Fruit fly (Drosophila melanogaster) whole organism, prepupa: ENCODE measurements around the gene CG34301.

Experiments used
- CG10631 ChIP-seq: fragments of 200-800 bp; sonication (Bioruptor generic); optimal IDR thresholded peaks from 2 replicates; lab custom pipeline; 2016; ENCODE audit warnings: missing biosample characterization, missing genetic modification characterization
- CG10669 ChIP-seq: fragments of 200-800 bp; sonication (Bioruptor generic); optimal IDR thresholded peaks from 3 replicates; lab custom pipeline; 2018; ENCODE audit warnings: missing biosample characterization, mild to moderate bottlenecking, missing genetic modification characterization, moderate library complexity
- CG11294 ChIP-seq: fragments of 200-800 bp; sonication (Bioruptor generic); IDR thresholded peaks from 2 replicates; pipeline ENCODE4 v1.3.6; 2022; ENCODE audit warnings: missing biosample characterization, missing genetic modification characterization
- CG11762 ChIP-seq: fragments of 200-800 bp; sonication (Bioruptor generic); optimal IDR thresholded peaks from 3 replicates; lab custom pipeline; 2016; ENCODE audit warnings: missing biosample characterization, missing genetic modification characterization; ENCODE audit not compliant: insufficient read depth
- CG16779 ChIP-seq: fragments of 200-800 bp; sonication (Bioruptor generic); optimal IDR thresholded peaks from 3 replicates; lab custom pipeline; 2017; ENCODE audit warnings: missing biosample characterization, mild to moderate bottlenecking, missing genetic modification characterization
- CG31627 ChIP-seq: fragments of 200-800 bp; sonication (Bioruptor generic); optimal IDR thresholded peaks from 3 replicates; lab custom pipeline; 2016; ENCODE audit warnings: missing biosample characterization, missing genetic modification characterization
- CG34406 ChIP-seq: fragments of 200-800 bp; sonication (Bioruptor generic); optimal IDR thresholded peaks from 3 replicates; lab custom pipeline; 2016; ENCODE audit warnings: missing biosample characterization, missing genetic modification characterization
- CG3919 ChIP-seq: fragments of 200-800 bp; sonication (Bioruptor generic); optimal IDR thresholded peaks from 3 replicates; lab custom pipeline; 2016; ENCODE audit warnings: missing biosample characterization, missing genetic modification characterization
- CG6163 ChIP-seq: fragments of 200-800 bp; sonication (Bioruptor generic); IDR thresholded peaks from 3 replicates; pipeline ENCODE4 v1.3.6; 2022; ENCODE audit warnings: missing biosample characterization, missing genetic modification characterization
- CG6276 ChIP-seq: fragments of 200-800 bp; sonication (Bioruptor generic); optimal IDR thresholded peaks from 2 replicates; lab custom pipeline; 2017; ENCODE audit warnings: missing biosample characterization, mild to moderate bottlenecking, missing genetic modification characterization
- CG6792 ChIP-seq: fragments of 200-800 bp; sonication (Bioruptor generic); optimal IDR thresholded peaks from 3 replicates; lab custom pipeline; 2016; ENCODE audit warnings: missing biosample characterization, missing genetic modification characterization
- CG6808 ChIP-seq: fragments of 200-800 bp; sonication (Bioruptor generic); optimal IDR thresholded peaks from 3 replicates; lab custom pipeline; 2017; ENCODE audit warnings: missing biosample characterization, missing genetic modification characterization, mild to moderate bottlenecking, moderate library complexity, missing genetic modification reagents
- CG7368 ChIP-seq: fragments of 200-800 bp; sonication (Bioruptor generic); optimal IDR thresholded peaks from 3 replicates; lab custom pipeline; 2016; ENCODE audit warnings: missing biosample characterization, missing genetic modification characterization
- CG8119 ChIP-seq: fragments of 200-800 bp; sonication (Bioruptor generic); IDR thresholded peaks from 3 replicates; pipeline ENCODE4 v1.3.6; 2022; ENCODE audit warnings: missing biosample characterization, missing genetic modification characterization
- CG9139 ChIP-seq: fragments of 200-800 bp; sonication (Bioruptor generic); optimal IDR thresholded peaks from 3 replicates; lab custom pipeline; 2017; ENCODE audit warnings: missing biosample characterization, mild to moderate bottlenecking, missing genetic modification characterization
- Eip78C ChIP-seq: fragments of 200-800 bp; sonication (Bioruptor generic); peaks from one replicate; lab custom pipeline; 2016; ENCODE audit warnings: missing biosample characterization, missing genetic modification characterization
- Ets96B ChIP-seq: fragments of 200-800 bp; optimal IDR thresholded peaks from 2 replicates; lab custom pipeline; 2019; ENCODE audit warnings: missing biosample characterization, mild to moderate bottlenecking, missing genetic modification characterization, moderate library complexity
- Gug ChIP-seq: fragments of 200-800 bp; sonication (Bioruptor generic); IDR thresholded peaks from 2 replicates; pipeline ENCODE4 v1.3.6; 2022; ENCODE audit warnings: missing biosample characterization, missing genetic modification characterization
- Hr38 ChIP-seq: sonication (Bioruptor generic); optimal IDR thresholded peaks from 2 replicates; lab custom pipeline; 2016; ENCODE audit warnings: missing biosample characterization, missing genetic modification characterization
- Lpt ChIP-seq: fragments of 200-800 bp; sonication (Bioruptor generic); optimal IDR thresholded peaks from 3 replicates; lab custom pipeline; 2016; ENCODE audit warnings: missing biosample characterization, missing genetic modification characterization
- Met ChIP-seq: fragments of 200-800 bp; sonication (Bioruptor generic); optimal IDR thresholded peaks from 3 replicates; lab custom pipeline; 2016; ENCODE audit warnings: missing biosample characterization, missing genetic modification characterization
- OdsH ChIP-seq: fragments of 200-800 bp; sonication (Bioruptor generic); optimal IDR thresholded peaks from 3 replicates; lab custom pipeline; 2016; ENCODE audit warnings: missing biosample characterization, missing genetic modification characterization
- Smox ChIP-seq: fragments of 200-800 bp; sonication (Bioruptor generic); optimal IDR thresholded peaks from 3 replicates; lab custom pipeline; 2016; ENCODE audit warnings: missing biosample characterization, missing genetic modification characterization
- Sox102F ChIP-seq: fragments of 200-800 bp; sonication (Bioruptor generic); optimal IDR thresholded peaks from 2 replicates; lab custom pipeline; 2016; ENCODE audit warnings: missing biosample characterization, mild to moderate bottlenecking, missing genetic modification characterization
- achi ChIP-seq: fragments of 200-800 bp; sonication (Bioruptor generic); optimal IDR thresholded peaks from 3 replicates; lab custom pipeline; 2016; ENCODE audit warnings: missing biosample characterization, missing genetic modification characterization
- dac ChIP-seq: fragments of 200-800 bp; sonication (Bioruptor generic); optimal IDR thresholded peaks from 2 replicates; lab custom pipeline; 2017; ENCODE audit warnings: missing biosample characterization, mild to moderate bottlenecking, missing genetic modification characterization
- dsx ChIP-seq: fragments of 200-800 bp; optimal IDR thresholded peaks from 3 replicates; lab custom pipeline; 2019; ENCODE audit warnings: missing biosample characterization, mild to moderate bottlenecking, missing genetic modification characterization, moderate library complexity; ENCODE audit not compliant: poor library complexity, severe bottlenecking
- eg ChIP-seq: fragments of 200-800 bp; sonication (Bioruptor generic); IDR thresholded peaks from 3 replicates; pipeline ENCODE4 v1.3.6; 2022; ENCODE audit warnings: missing biosample characterization, missing genetic modification characterization
- esn ChIP-seq: fragments of 200-800 bp; sonication (Bioruptor generic); optimal IDR thresholded peaks from 2 replicates; lab custom pipeline; 2016; ENCODE audit warnings: missing biosample characterization, mild to moderate bottlenecking, missing genetic modification characterization, moderate library complexity
- fd59A ChIP-seq: fragments of 200-800 bp; sonication (Bioruptor generic); optimal IDR thresholded peaks from 2 replicates; lab custom pipeline; 2017; ENCODE audit warnings: missing biosample characterization, mild to moderate bottlenecking, missing genetic modification characterization, missing genetic modification reagents
- fkh ChIP-seq: fragments of 200-800 bp; sonication (Bioruptor generic); optimal IDR thresholded peaks from 3 replicates; lab custom pipeline; 2017; ENCODE audit warnings: missing biosample characterization, mild to moderate bottlenecking, missing genetic modification characterization, moderate library complexity
- pdm3 ChIP-seq: fragments of 200-800 bp; sonication (Bioruptor generic); optimal IDR thresholded peaks from 3 replicates; lab custom pipeline; 2016; ENCODE audit warnings: missing biosample characterization, missing genetic modification characterization
- svp ChIP-seq: fragments of 200-800 bp; sonication (Bioruptor generic); peaks from one replicate; lab custom pipeline; 2016; ENCODE audit warnings: missing biosample characterization, missing genetic modification characterization
- topi ChIP-seq: fragments of 200-800 bp; sonication (Bioruptor generic); optimal IDR thresholded peaks from 3 replicates; lab custom pipeline; 2016; ENCODE audit warnings: missing biosample characterization, missing genetic modification characterization

The CG34301 gene

DNA sequence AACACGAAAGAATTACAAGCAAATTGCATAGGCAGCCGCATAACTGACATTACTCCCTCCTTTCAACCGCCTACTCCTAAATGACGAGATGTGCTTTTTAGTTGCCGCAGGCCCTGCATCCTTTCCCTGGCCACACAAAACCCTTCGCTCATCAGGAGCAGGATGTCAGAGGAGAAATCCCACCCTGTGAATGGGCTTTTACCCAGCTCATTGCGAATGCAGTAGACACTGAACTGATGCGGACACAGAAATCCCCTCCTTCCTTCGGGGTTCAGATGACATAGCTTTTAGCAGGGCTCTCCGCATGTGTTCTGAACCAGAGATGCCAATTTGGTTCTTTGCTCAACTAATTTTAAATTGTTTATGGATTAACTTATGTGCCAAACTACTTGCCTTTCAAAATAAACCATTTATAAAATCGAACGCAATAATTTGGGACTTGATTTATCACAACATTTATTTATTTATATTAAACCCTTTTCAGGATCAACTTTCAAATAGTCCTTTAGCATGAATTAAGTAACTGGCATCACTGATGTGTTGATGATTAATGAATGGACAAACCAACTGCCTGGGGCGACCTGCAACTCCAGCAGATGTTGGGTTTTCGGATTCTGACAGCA is 34.0 kb upstream of the CG34301 start (continued):
- TF ChIP-seq pdm3, result no peak
- TF ChIP-seq CG6792 (GFP tag; lab: Kevin White, UChicago), result no peak
- TF ChIP-seq svp (GFP tag; lab: Kevin White, UChicago), result peak; percentile 48
- TF ChIP-seq CG9139 (GFP tag; lab: Kevin White, UChicago), result no peak
- peak; percentile 3 for TF ChIP-seq achi (GFP tag; lab: Kevin White, UChicago)
- no peak for TF ChIP-seq CG11294 (GFP tag; lab: Robert Waterston, UW)
- no peak for TF ChIP-seq fd59A (GFP tag; lab: Kevin White, UChicago)
- no peak for TF ChIP-seq Sox102F
- no peak for TF ChIP-seq Lpt
- TF ChIP-seq Gug (GFP tag; lab: Robert Waterston, UW), result no peak
- TF ChIP-seq CG31627, result no peak
- no peak for TF ChIP-seq topi (GFP tag; lab: Kevin White, UChicago)
- TF ChIP-seq eg (GFP tag; lab: Robert Waterston, UW), result no peak
- no peak for TF ChIP-seq CG8119 (GFP tag; lab: Robert Waterston, UW)
- TF ChIP-seq dsx (GFP tag; lab: Kevin White, UChicago), result no peak
- peak; percentile 33 for TF ChIP-seq esn (GFP tag; lab: Kevin White, UChicago)
- no peak for TF ChIP-seq CG11762 (GFP tag; lab: Kevin White, UChicago)
- no peak for TF ChIP-seq Smox (GFP tag; lab: Kevin White, UChicago)
- no peak for TF ChIP-seq CG6276 (GFP tag; lab: Kevin White, UChicago)
- no peak for TF ChIP-seq CG34406
- TF ChIP-seq dac (GFP tag; lab: Kevin White, UChicago), result no peak
- no peak for TF ChIP-seq CG16779
- TF ChIP-seq, all 60 proteins: peak for 11

DNA sequence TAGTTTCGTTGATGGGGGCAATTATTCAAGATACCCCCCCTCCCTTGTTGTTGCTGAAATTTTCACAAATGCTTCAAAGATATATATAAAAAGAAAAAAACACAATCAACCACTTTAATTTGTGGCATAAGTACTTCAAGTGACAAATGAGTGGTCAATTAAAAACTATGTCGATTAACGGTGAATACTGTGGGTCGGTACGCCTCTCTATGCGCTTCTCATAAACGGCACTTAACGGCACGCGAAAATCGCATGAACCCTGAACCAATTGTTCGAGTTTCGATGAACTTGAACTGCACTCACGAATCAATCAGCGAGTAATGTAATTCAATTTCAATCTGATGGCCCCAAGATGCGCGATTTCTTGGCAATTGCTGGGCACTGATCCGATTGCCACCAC is 33.1 kb upstream of the CG34301 start:
- TF ChIP-seq CG11762 (GFP tag; lab: Kevin White, UChicago), result no peak
- TF ChIP-seq fkh (GFP tag; lab: Kevin White, UChicago), result no peak
- peak; percentile 74 for TF ChIP-seq svp (GFP tag; lab: Kevin White, UChicago)

DNA sequence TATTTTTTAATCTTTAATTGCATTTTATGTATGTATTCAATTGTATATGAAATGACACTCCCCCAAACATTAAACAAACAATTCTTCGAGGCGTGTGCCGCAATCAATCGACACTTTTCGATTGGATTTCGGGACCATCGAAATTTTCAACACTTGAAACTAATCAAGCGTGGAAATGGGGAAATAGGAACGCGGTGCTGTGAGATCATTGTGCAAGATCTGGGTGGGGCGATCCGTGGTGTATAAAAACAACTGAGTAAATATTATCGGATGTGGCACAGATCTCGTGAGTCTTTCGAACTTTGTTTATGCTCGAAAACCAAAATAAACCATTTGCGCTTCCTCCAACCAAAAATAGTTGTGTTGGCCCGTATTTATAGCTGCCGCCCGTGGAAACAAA is 32.0 kb upstream of the CG34301 start:
- no peak for TF ChIP-seq Eip78C (GFP tag; lab: Kevin White, UChicago)
- TF ChIP-seq CG10669, result no peak
- TF ChIP-seq CG3919 (GFP tag; lab: Kevin White, UChicago), result no peak
- no peak for TF ChIP-seq Smox (GFP tag; lab: Kevin White, UChicago)
- TF ChIP-seq achi (GFP tag; lab: Kevin White, UChicago), result no peak
- no peak for TF ChIP-seq Met
- no peak for TF ChIP-seq CG10631 (GFP tag; lab: Kevin White, UChicago)
- no peak for TF ChIP-seq Gug (GFP tag; lab: Robert Waterston, UW)
- TF ChIP-seq OdsH, result no peak
- TF ChIP-seq eg (GFP tag; lab: Robert Waterston, UW), result no peak
- TF ChIP-seq Ets96B (tag; lab: Kevin White, UChicago), result no peak
- no peak for TF ChIP-seq CG7368 (GFP tag; lab: Kevin White, UChicago)
- TF ChIP-seq Hr38, result no peak
- TF ChIP-seq dac (GFP tag; lab: Kevin White, UChicago), result no peak

DNA sequence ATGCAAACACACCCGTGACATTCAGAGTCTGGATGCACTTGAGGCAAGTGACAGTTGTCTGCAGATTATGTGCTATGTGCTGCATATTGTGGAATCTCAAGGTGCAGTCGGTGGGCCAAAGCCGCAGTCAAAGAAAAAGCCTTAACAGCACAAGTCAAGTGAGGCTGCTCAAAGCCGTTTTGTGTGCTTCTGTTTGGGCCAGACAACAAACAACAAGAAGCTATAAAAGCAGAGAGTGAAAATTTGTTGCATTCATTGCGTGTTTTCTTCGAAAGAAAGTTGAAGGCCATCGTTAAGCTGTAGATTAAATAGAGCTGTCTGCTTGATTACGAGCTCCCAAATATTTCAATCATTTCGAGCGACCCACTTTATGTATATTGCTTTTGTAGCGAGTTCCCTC is 31.3 kb upstream of the CG34301 start:
- TF ChIP-seq CG6163 (GFP tag; lab: Robert Waterston, UW) (no peak), Eip78C (GFP tag; lab: Kevin White, UChicago) (peak; percentile 21), CG10669 (no peak), CG6808 (no peak), CG3919 (GFP tag; lab: Kevin White, UChicago) (no peak)

DNA sequence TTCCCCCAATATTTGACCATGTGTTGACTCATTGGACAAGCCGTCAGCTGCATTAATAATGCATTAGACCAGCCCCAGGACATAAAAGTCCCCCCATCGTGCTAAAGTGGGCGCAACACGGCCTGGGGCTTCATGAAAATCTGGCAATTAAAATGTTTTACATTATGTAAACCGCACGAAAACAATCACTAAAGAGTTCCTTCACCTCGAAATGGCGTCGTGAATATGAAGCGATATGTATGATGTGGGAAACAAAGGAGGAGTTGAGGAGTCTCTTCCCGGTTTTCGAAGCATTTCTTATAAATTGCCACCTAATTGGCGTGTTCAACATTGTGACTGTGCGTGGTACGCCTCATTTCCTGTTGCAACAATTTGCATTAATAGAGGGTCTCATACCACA is 30.6 kb upstream of the CG34301 start:
- TF ChIP-seq CG11294 (GFP tag; lab: Robert Waterston, UW) (no peak), achi (GFP tag; lab: Kevin White, UChicago) (no peak), eg (GFP tag; lab: Robert Waterston, UW) (no peak), Hr38 (no peak), Eip78C (GFP tag; lab: Kevin White, UChicago) (peak; percentile 15)
